Worm (Caenorhabditis elegans) whole organism, L2 larva: ENCODE data around the gene C50D2.1.

Experiments used
- Y55F3AM.14 ChIP-seq: fragments of 200-800 bp; sonication (Bioruptor generic); optimal IDR thresholded peaks from 2 replicates; lab custom pipeline; 2018; ENCODE audit warnings: mild to moderate bottlenecking, missing genetic modification characterization, missing compliant biosample characterization
- ceh-82 ChIP-seq: fragments of 150-350 bp; optimal IDR thresholded peaks from 2 replicates; lab custom pipeline; 2014; ENCODE audit warnings: missing biosample characterization, missing genetic modification characterization
- dmd-4 ChIP-seq: sonication (generic microtip); optimal IDR thresholded peaks from 2 replicates; lab custom pipeline; 2017; ENCODE audit warnings: missing biosample characterization, missing genetic modification characterization
- lin-11 ChIP-seq: fragments of 150-350 bp; sonication (generic microtip); optimal IDR thresholded peaks from 2 replicates; lab custom pipeline; 2014; ENCODE audit warnings: missing biosample characterization, missing genetic modification characterization, inconsistent platforms, mixed read lengths
- mdl-1 ChIP-seq, 2 experiments: fragments of 150-350 bp in 1 of 2; sonication (generic microtip) in 1 of 2; optimal IDR thresholded peaks; 2 replicates each; lab custom pipeline; 2017; ENCODE audit warnings: missing biosample characterization in 2 of 2, missing genetic modification characterization in 2 of 2
- nhr-21 ChIP-seq: fragments of 150-350 bp; optimal IDR thresholded peaks from 2 replicates; lab custom pipeline; 2014; ENCODE audit warnings: missing biosample characterization, missing genetic modification characterization
- unc-62 ChIP-seq: fragments of 150-350 bp; optimal IDR thresholded peaks from 2 replicates; lab custom pipeline; 2014; ENCODE audit warnings: missing biosample characterization, missing genetic modification reagents, missing genetic modification characterization
- zag-1 ChIP-seq: fragments of 150-350 bp; optimal IDR thresholded peaks from 2 replicates; lab custom pipeline; 2014; ENCODE audit warnings: missing biosample characterization, missing genetic modification characterization

DNA sequence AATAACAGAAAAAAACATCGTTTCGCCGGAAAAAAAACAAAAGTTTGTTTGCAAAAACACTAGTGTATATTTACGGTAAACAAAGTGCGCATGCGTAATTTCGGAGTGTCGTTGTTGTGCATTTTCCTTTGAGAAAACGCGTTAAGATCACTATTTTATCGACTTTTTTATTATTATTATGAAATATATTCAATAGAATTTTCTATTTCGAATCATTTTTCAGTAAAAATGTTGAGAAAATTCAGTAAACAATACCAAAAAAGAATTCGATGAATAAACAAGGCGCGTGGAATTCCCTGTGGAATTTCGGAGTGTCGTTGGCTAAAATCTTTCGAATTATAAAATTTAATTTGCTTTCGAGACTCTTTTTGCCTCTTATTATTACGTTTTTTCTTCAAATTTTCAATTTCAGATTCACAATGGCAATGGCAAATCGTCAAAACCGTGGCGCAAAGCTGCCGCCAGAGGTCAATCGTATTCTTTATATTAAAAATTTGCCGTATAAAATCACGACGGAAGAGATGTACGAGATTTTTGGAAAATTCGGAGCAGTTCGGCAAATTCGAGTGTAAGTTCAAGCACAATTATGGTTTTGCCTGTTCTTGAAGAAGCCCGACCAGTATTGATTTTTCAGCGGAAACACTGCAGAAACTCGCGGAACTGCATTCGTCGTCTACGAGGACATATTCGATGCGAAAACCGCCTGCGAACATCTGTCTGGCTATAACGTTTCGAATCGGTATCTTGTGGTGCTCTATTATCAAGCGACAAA is 13.2 kb upstream of the C50D2.1 start, which contains the start of the genes luc-7L3 and sftb-6:
- TF ChIP-seq dmd-4 (tag; lab: Kevin White, UChicago) (no peak), ceh-82 (tag; lab: Kevin White, UChicago) (no peak), nhr-21 (tag; lab: Kevin White, UChicago) (peak; percentile 19), unc-62 (GFP tag; lab: Kevin White, UChicago) (no peak), lin-11 (tag; lab: Kevin White, UChicago) (no peak), zag-1 (tag; lab: Kevin White, UChicago) (no peak), Y55F3AM.14 (GFP tag; lab: Kevin White, UChicago) (no peak), mdl-1 (tag; optimal IDR thresholded peaks at IDR 0.05; lab: Kevin White, UChicago) (no peak)
